Fruit fly (Drosophila melanogaster): ENCODE results near the gene Nufip.

Gene Nufip

dm6 chr3L:18768788-18769707 lies 20.9 kb upstream of the Nufip start (continued):
- TF ChIP-seq CG7786 (GFP tag; optimal IDR thresholded peaks at IDR 0.05) (peak; percentile 27), CTCF (GFP tag; optimal IDR thresholded peaks at IDR 0.05) (no peak), Vsx1 (GFP tag; optimal IDR thresholded peaks at IDR 0.05) (peak; percentile 62), tx (GFP tag; optimal IDR thresholded peaks at IDR 0.05) (peak; percentile 53), Neu2 (GFP tag; optimal IDR thresholded peaks at IDR 0.05; ENCODE audit: borderline replicate concordance) (no peak), ttk (GFP tag; IDR thresholded peaks at IDR 0.05) (peak; percentile 66), lmd (GFP tag; IDR thresholded peaks at IDR 0.05) (peak; percentile 77), CG17361 (GFP tag; IDR thresholded peaks at IDR 0.05) (peak; percentile 72; the same call in 2 of the 3 replicates), CG8478 (optimal IDR thresholded peaks at IDR 0.05) (no peak), Dek (tag; optimal IDR thresholded peaks at IDR 0.05) (peak; percentile 41), MESR4 (GFP tag; optimal IDR thresholded peaks at IDR 0.05) (no peak), sisA (GFP tag; IDR thresholded peaks at IDR 0.05) (peak; percentile 45; the same call in 1 of the 2 replicates), CG30020 (tag; optimal IDR thresholded peaks at IDR 0.05) (no peak), zf30C (GFP tag; optimal IDR thresholded peaks at IDR 0.05) (no peak), mirr (GFP tag; optimal IDR thresholded peaks at IDR 0.05) (no peak), CG1603 (tag; optimal IDR thresholded peaks at IDR 0.05) (peak; percentile 28), CG18764 (GFP tag; optimal IDR thresholded peaks at IDR 0.05) (peak; percentile 6), CG3281 (GFP tag; optimal IDR thresholded peaks at IDR 0.05) (peak; percentile 73), CG7556 (GFP tag; optimal IDR thresholded peaks at IDR 0.05) (peak; percentile 87), slbo (GFP tag; IDR thresholded peaks at IDR 0.05) (peak; percentile 55), pnt (GFP tag; optimal IDR thresholded peaks at IDR 0.05) (peak; percentile 50), zen (tag; optimal IDR thresholded peaks at IDR 0.05) (no peak), toy (GFP tag; IDR thresholded peaks at IDR 0.05) (no peak), org-1 (GFP tag; optimal IDR thresholded peaks at IDR 0.05) (peak; percentile 76), CG3065 (GFP tag; optimal IDR thresholded peaks at IDR 0.05) (no peak), stwl (tag; optimal IDR thresholded peaks at IDR 0.05) (no peak), HmgZ (tag; optimal IDR thresholded peaks at IDR 0.05) (peak; percentile 39), CG10654 (GFP tag; optimal IDR thresholded peaks at IDR 0.05) (peak; percentile 34), HLH54F (GFP tag; optimal IDR thresholded peaks at IDR 0.05) (peak; percentile 30), chinmo (GFP tag; IDR thresholded peaks at IDR 0.05; ENCODE audit: partially characterized antibody) (peak; percentile 90), Hr51 (GFP tag; optimal IDR thresholded peaks at IDR 0.05) (peak; percentile 38 to 93), H2.0 (GFP tag; IDR thresholded peaks at IDR 0.05) (peak; percentile 54; the same call in 1 of the 2 replicates), CG32772 (GFP tag; IDR thresholded peaks at IDR 0.05) (peak; percentile 63), pan (optimal IDR thresholded peaks at IDR 0.05) (no peak), pan (GFP tag; optimal IDR thresholded peaks at IDR 0.05 in 1 of 2, IDR thresholded peaks at IDR 0.05 in 1 of 2) (peak in 1 of 2 experiments; percentile 77), exex (tag; optimal IDR thresholded peaks at IDR 0.05) (peak; percentile 26), CG6765 (GFP tag; optimal IDR thresholded peaks at IDR 0.05) (peak; percentile 35), hb (GFP tag; IDR thresholded peaks at IDR 0.05; ENCODE audit: partially characterized antibody) (no peak), tna (GFP tag; IDR thresholded peaks at IDR 0.05; ENCODE audit: partially characterized antibody) (no peak), Spps (tag; optimal IDR thresholded peaks at IDR 0.05) (no peak), E2f1 (GFP tag; IDR thresholded peaks at IDR 0.05) (peak; percentile 65), lilli (GFP tag; optimal IDR thresholded peaks at IDR 0.05) (peak; percentile 70), NFAT (GFP tag; IDR thresholded peaks at IDR 0.05) (peak; percentile 8; the same call in 1 of the 2 replicates), scrt (GFP tag; optimal IDR thresholded peaks at IDR 0.05) (peak; percentile 41), CG10321 (GFP tag; IDR thresholded peaks at IDR 0.05) (peak; percentile 18; the same call in 1 of the 2 replicates), wek (GFP tag; optimal IDR thresholded peaks at IDR 0.05) (no peak), sna (GFP tag; IDR thresholded peaks at IDR 0.05; ENCODE audit: partially characterized antibody) (no peak), bcd (GFP tag; optimal IDR thresholded peaks at IDR 0.05) (peak; percentile 76), luna (GFP tag; optimal IDR thresholded peaks at IDR 0.05) (no peak)

All from whole organism, embryonic.